Worm (Caenorhabditis elegans) whole organism, early embryonic: ENCODE measurements around the gene Y17D7B.3.

Experiments
- B0310.2 ChIP-seq: sonication (generic microtip); optimal IDR thresholded peaks from 2 replicates; lab custom pipeline; 2016; ENCODE audit warnings: mild to moderate bottlenecking, missing genetic modification characterization, missing compliant biosample characterization
- F13C5.2 ChIP-seq: sonication (generic microtip); optimal IDR thresholded peaks from 2 replicates; lab custom pipeline; 2017; ENCODE audit warnings: mild to moderate bottlenecking, missing genetic modification characterization, inconsistent platforms, missing compliant biosample characterization
- aly-1 ChIP-seq: sonication (generic microtip); optimal IDR thresholded peaks from 2 replicates; lab custom pipeline; 2016; ENCODE audit warnings: missing genetic modification characterization, missing compliant biosample characterization
- ama-1 ChIP-seq: fragments of 150-350 bp; optimal IDR thresholded peaks from 2 replicates; lab custom pipeline; 2014
- ceh-13 ChIP-seq: fragments of 200-800 bp; sonication (Bioruptor generic); optimal IDR thresholded peaks from 2 replicates; lab custom pipeline; 2018; ENCODE audit warnings: mild to moderate bottlenecking, missing genetic modification characterization, missing compliant biosample characterization
- ceh-36 ChIP-seq: sonication (generic microtip); optimal IDR thresholded peaks from 2 replicates; lab custom pipeline; 2016; ENCODE audit warnings: missing genetic modification characterization, inconsistent platforms, missing compliant biosample characterization
- ets-7 ChIP-seq: sonication (generic microtip); optimal IDR thresholded peaks from 2 replicates; lab custom pipeline; 2016; ENCODE audit warnings: missing genotype, missing genetic modification characterization, missing compliant biosample characterization
- flt-1 ChIP-seq: fragments of 200-800 bp; sonication (Bioruptor generic); IDR thresholded peaks from 2 replicates; pipeline ENCODE4 v1.3.6; 2022; ENCODE audit warnings: missing genetic modification characterization, missing compliant biosample characterization
- hmbx-1 ChIP-seq: sonication (generic microtip); optimal IDR thresholded peaks from 2 replicates; lab custom pipeline; 2016; ENCODE audit warnings: mild to moderate bottlenecking, missing genetic modification characterization, missing compliant biosample characterization
- hmg-4 ChIP-seq: fragments of 200-800 bp; sonication (Bioruptor generic); optimal IDR thresholded peaks from 2 replicates; lab custom pipeline; 2018; ENCODE audit warnings: mild to moderate bottlenecking, missing genetic modification characterization, missing compliant biosample characterization
- hnd-1 ChIP-seq: sonication (generic microtip); optimal IDR thresholded peaks from 2 replicates; lab custom pipeline; 2016; ENCODE audit warnings: missing genetic modification characterization, missing compliant biosample characterization
- pes-1 ChIP-seq: fragments of 200-800 bp; sonication (Bioruptor generic); IDR thresholded peaks from 2 replicates; pipeline ENCODE4 v1.3.6; 2022; ENCODE audit warnings: missing genetic modification reagents, missing genetic modification characterization, missing compliant biosample characterization
- scrt-1 ChIP-seq: fragments of 200-800 bp; sonication (Bioruptor generic); IDR thresholded peaks from 2 replicates; pipeline ENCODE4 v1.3.6; 2022; ENCODE audit warnings: missing genetic modification characterization, missing compliant biosample characterization
- sea-1 ChIP-seq: fragments of 200-800 bp; sonication (Bioruptor generic); conservative IDR thresholded peaks from 2 replicates; pipeline ENCODE4 v1.3.6; 2022; ENCODE audit warnings: missing genetic modification characterization, missing compliant biosample characterization
- tbx-11 ChIP-seq: fragments of 200-800 bp; sonication (Bioruptor generic); IDR thresholded peaks from 2 replicates; pipeline ENCODE4 v1.3.6; 2022; ENCODE audit warnings: missing genetic modification characterization, missing compliant biosample characterization
- tbx-37 ChIP-seq: fragments of 200-800 bp; sonication (Bioruptor generic); conservative IDR thresholded peaks from 2 replicates; pipeline ENCODE4 v1.3.6; 2022; ENCODE audit warnings: missing genetic modification reagents, missing genetic modification characterization, missing compliant biosample characterization
- tra-4 ChIP-seq: sonication (generic microtip); optimal IDR thresholded peaks from 2 replicates; lab custom pipeline; 2017; ENCODE audit warnings: missing genetic modification characterization, missing compliant biosample characterization

The Y17D7B.3 gene

DNA sequence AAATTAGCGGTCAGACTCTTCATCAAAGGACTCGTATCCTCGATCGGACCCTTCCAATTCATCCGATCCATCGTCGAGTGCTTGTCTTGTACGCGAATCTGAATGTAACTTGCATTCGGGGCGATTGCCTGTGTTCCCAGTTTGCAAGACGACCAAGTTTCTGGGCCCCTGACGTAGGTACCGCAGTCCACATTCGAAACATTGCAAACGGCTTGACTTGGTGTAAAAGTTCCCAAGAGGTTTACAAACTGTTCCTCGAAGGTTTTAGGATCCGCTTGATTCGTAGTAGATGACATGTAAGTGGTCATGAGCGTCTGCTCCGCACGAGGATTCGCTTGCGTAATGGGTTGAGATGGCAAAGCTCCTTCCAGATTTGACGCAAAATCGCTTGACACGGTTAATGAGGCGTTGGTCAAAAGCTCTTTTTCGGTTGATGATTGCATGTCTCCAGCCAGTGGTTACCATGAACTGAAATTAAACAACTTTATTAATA lies 10.3 kb downstream of the Y17D7B.3 start, which contains the start of gene Y17D7B.4:
Y17D7B.4 (minus strand) TSS at position 443 of the 493 bp plus-strand sequence.
- TF ChIP-seq hnd-1 (tag; lab: Kevin White, UChicago) = no peak
- TF ChIP-seq tbx-11 (GFP tag; lab: Robert Waterston, UW) = no peak
- no peak for TF ChIP-seq B0310.2 (tag; lab: Kevin White, UChicago)
- TF ChIP-seq aly-1 (tag; lab: Kevin White, UChicago) = no peak
- TF ChIP-seq hmg-4 = no peak
- TF ChIP-seq F13C5.2 (tag; lab: Kevin White, UChicago) = no peak
- TF ChIP-seq ceh-13 (GFP tag; lab: Kevin White, UChicago) = no peak
- TF ChIP-seq flt-1 (GFP tag; lab: Robert Waterston, UW) = no peak
- no peak for TF ChIP-seq ets-7 (tag; lab: Kevin White, UChicago)
- TF ChIP-seq pes-1 (GFP tag; lab: Robert Waterston, UW) = no peak
- TF ChIP-seq ama-1 (lab: Kevin White, UChicago) = no peak

DNA sequence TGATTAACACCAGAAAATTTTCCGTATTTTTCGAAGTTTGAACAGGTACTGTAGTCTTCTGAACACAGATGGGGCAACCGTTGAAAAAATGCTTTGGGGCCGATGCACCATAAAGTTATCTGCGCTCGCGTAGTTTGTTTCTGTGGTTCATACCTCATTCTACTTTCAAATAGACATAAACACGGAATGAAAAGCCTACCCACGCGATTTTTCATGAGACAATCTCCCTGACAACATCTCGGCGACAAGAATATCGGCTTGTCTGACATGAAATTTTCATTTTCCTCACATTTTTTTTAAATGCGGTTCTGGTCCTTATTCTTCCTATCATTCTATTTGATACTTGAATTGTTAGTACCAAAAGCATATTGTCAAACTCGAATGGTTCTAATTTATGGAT lies 13.8 kb downstream of the Y17D7B.3 start, which contains the start of gene clec-257:
clec-257 (plus strand) TSS at position 301 of the 400 bp plus-strand sequence.
- no peak for TF ChIP-seq hnd-1 (tag; lab: Kevin White, UChicago)
- no peak for TF ChIP-seq pes-1 (GFP tag; lab: Robert Waterston, UW)
- no peak for TF ChIP-seq tra-4 (tag; lab: Kevin White, UChicago)
- no peak for TF ChIP-seq sea-1 (GFP tag; lab: Robert Waterston, UW)
- TF ChIP-seq B0310.2 (tag; lab: Kevin White, UChicago) = no peak
- no peak for TF ChIP-seq aly-1 (tag; lab: Kevin White, UChicago)
- no peak for TF ChIP-seq ceh-36 (tag; lab: Kevin White, UChicago)
- TF ChIP-seq F13C5.2 (tag; lab: Kevin White, UChicago) = no peak
- TF ChIP-seq hmbx-1 (tag; lab: Kevin White, UChicago) = no peak
- TF ChIP-seq ama-1 (lab: Kevin White, UChicago) = no peak
- TF ChIP-seq tbx-11 (GFP tag; lab: Robert Waterston, UW) = no peak
- TF ChIP-seq hmg-4 = no peak
- no peak for TF ChIP-seq tbx-37
- TF ChIP-seq ets-7 (tag; lab: Kevin White, UChicago) = no peak
- TF ChIP-seq ceh-13 (GFP tag; lab: Kevin White, UChicago) = no peak

DNA sequence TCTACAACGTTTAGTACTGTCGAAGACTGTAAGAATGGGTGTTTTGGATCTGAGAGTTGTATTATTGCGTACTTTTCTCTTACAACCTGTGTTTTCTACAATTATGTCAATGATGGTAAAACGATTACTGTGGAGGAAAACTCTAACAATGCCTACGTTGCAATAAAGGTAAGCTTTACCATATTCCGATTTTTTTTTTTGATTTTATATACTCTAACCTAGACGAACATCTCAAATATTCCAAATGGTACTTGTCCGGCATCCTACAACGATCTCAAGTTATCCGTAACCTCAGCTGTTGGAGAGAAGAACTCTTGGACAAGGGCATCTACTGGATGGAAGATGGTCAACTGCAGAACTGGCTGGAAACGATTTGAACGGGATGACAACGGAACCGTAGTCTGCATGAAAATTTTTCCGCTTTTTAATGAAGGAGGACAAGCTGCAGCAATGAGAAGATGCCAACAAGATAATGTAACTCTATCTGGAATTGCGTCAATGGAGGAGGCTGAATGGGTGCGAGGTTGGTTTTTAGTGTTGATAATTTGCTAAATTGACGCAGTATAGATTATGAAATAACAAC lies 14.7 kb downstream of the Y17D7B.3 start:
- TF ChIP-seq flt-1 (GFP tag; lab: Robert Waterston, UW) (no peak), ets-7 (tag; lab: Kevin White, UChicago) (no peak), sea-1 (GFP tag; lab: Robert Waterston, UW) (no peak), hnd-1 (tag; lab: Kevin White, UChicago) (no peak), tra-4 (tag; lab: Kevin White, UChicago) (no peak), aly-1 (tag; lab: Kevin White, UChicago) (no peak), ceh-36 (tag; lab: Kevin White, UChicago) (no peak), tbx-37 (no peak), hmbx-1 (tag; lab: Kevin White, UChicago) (no peak), hmg-4 (no peak)

DNA sequence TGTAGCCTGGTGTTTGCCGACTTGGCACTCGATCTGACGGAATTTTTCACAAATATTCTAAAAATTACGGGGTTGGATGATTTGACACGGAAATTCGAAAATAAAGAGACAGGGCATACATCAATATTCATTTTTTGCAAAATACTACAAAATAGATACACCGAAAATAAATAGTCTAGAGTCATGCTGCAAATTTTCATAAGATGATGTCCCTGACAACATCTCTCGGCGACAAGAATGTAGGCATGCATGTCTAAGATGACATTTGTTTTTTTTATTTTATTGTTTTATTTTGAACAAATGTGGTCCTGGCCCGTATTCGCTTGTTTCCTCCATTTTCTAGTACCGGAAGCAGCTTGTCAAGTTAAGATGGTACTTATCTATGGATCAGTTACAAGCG lies 15.2 kb downstream of the Y17D7B.3 start, which contains the start of gene clec-256:
clec-256 (plus strand) TSS at position 301 of the 400 bp plus-strand sequence.
- no peak for TF ChIP-seq scrt-1 (GFP tag; lab: Robert Waterston, UW)
- no peak for TF ChIP-seq tbx-11 (GFP tag; lab: Robert Waterston, UW)
- TF ChIP-seq F13C5.2 (tag; lab: Kevin White, UChicago) = no peak
- no peak for TF ChIP-seq hnd-1 (tag; lab: Kevin White, UChicago)
- no peak for TF ChIP-seq pes-1 (GFP tag; lab: Robert Waterston, UW)
- TF ChIP-seq aly-1 (tag; lab: Kevin White, UChicago) = no peak
- TF ChIP-seq ceh-13 (GFP tag; lab: Kevin White, UChicago) = no peak
- TF ChIP-seq ceh-36 (tag; lab: Kevin White, UChicago) = no peak
- no peak for TF ChIP-seq ets-7 (tag; lab: Kevin White, UChicago)
- TF ChIP-seq hmg-4 = no peak
- TF ChIP-seq hmbx-1 (tag; lab: Kevin White, UChicago) = no peak
- no peak for TF ChIP-seq ama-1 (lab: Kevin White, UChicago)
- TF ChIP-seq tbx-37 = no peak
- TF ChIP-seq sea-1 (GFP tag; lab: Robert Waterston, UW) = no peak
- no peak for TF ChIP-seq B0310.2 (tag; lab: Kevin White, UChicago)
- no peak for TF ChIP-seq flt-1 (GFP tag; lab: Robert Waterston, UW)
- no peak for TF ChIP-seq tra-4 (tag; lab: Kevin White, UChicago)

DNA sequence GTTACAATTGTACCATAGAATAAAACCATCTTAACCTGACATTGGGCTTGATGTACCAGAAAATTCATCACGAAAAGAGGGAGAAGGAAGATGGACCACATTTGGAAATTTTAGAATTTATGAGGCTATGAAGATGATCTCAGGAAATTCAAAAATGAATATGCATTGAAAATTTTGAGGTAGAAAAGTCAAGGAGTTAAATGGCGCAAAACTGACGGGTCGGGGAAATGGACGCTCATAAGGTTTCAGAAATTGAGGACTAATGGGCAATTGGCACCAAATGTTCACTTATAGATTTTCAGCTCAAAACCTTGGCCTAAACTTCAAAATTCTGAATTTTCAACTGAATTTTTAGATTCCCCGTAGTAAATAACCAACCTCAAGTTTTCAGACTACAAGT lies 16.0 kb downstream of the Y17D7B.3 start, which contains the start of gene clec-255:
clec-255 (minus strand) TSS at position 101 of the 400 bp plus-strand sequence.
- TF ChIP-seq ama-1 (lab: Kevin White, UChicago) (no peak), aly-1 (tag; lab: Kevin White, UChicago) (no peak), sea-1 (GFP tag; lab: Robert Waterston, UW) (no peak), ets-7 (tag; lab: Kevin White, UChicago) (no peak), hnd-1 (tag; lab: Kevin White, UChicago) (no peak), pes-1 (GFP tag; lab: Robert Waterston, UW) (no peak), tra-4 (tag; lab: Kevin White, UChicago) (no peak), ceh-36 (tag; lab: Kevin White, UChicago) (no peak), F13C5.2 (tag; lab: Kevin White, UChicago) (no peak)

DNA sequence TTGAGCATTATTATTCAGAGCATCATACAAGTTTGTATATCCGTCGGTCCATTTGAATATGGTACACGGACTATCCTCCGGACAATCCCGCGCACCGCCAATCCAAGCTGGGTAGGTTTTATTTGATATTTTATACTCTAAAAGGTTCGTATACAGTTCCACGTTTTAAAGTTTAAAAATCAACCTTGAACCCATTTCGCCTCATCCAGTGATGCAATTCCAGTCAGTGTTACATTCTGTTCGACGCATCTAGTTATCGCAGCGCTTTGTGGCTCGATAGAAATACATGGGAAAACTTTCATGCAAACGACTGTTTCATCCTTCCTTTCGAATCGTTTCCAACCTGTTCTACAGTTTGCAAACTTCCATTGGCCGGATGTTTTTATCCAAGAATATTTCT lies 16.7 kb downstream of the Y17D7B.3 start:
- TF ChIP-seq pes-1 (GFP tag; lab: Robert Waterston, UW) (no peak), sea-1 (GFP tag; lab: Robert Waterston, UW) (no peak), ama-1 (lab: Kevin White, UChicago) (no peak), tbx-37 (no peak), scrt-1 (GFP tag; lab: Robert Waterston, UW) (no peak), tbx-11 (GFP tag; lab: Robert Waterston, UW) (no peak), B0310.2 (tag; lab: Kevin White, UChicago) (no peak), tra-4 (tag; lab: Kevin White, UChicago) (no peak), hmg-4 (no peak), ceh-13 (GFP tag; lab: Kevin White, UChicago) (no peak), F13C5.2 (tag; lab: Kevin White, UChicago) (no peak), aly-1 (tag; lab: Kevin White, UChicago) (no peak), ceh-36 (tag; lab: Kevin White, UChicago) (no peak), hmbx-1 (tag; lab: Kevin White, UChicago) (no peak)
